Worm (Caenorhabditis elegans): Measurements from ENCODE around the gene B0024.15.

The B0024.15 gene

ce11 chrV:10297099-10297498 is 7.3 kb downstream of the B0024.15 start, which contains the start of gene B0024.4:
TSS of gene B0024.4 (plus strand) at chrV:10297399.
- TF ChIP-seq ceh-90 (tag; optimal IDR thresholded peaks at IDR 0.05) (no peak), nhr-76 (tag; optimal IDR thresholded peaks at IDR 0.05) (no peak), ceh-88 (GFP tag; IDR thresholded peaks at IDR 0.05) (no peak), lin-13 (GFP tag; optimal IDR thresholded peaks at IDR 0.05) (no peak), unc-86 (tag; optimal IDR thresholded peaks at IDR 0.05) (no peak)

- TF ChIP-seq nhr-28 (tag; optimal IDR thresholded peaks at IDR 0.05) (no peak), fkh-8 (tag; optimal IDR thresholded peaks at IDR 0.05) (peak; percentile 38), swsn-7 (tag; optimal IDR thresholded peaks at IDR 0.05) (no peak), nhr-47 (tag; optimal IDR thresholded peaks at IDR 0.05) (no peak), elt-2 (tag; optimal IDR thresholded peaks at IDR 0.05) (no peak), fkh-10 (GFP tag; optimal IDR thresholded peaks at IDR 0.05) (no peak), vab-15 (tag; optimal IDR thresholded peaks at IDR 0.05) (no peak), fkh-4 (tag; optimal IDR thresholded peaks at IDR 0.05; ENCODE audit: borderline replicate concordance) (no peak), pag-3 (tag; optimal IDR thresholded peaks at IDR 0.05; ENCODE audit: borderline replicate concordance, insufficient read depth) (no peak)
These were observed 17.4 kb downstream of the B0024.15 start, which contains the start of gene che-12 for ce11 chrV:10307283-10307682. TSS of gene che-12 (minus strand) at chrV:10307383.

- TF ChIP-seq dsc-1 (tag; optimal IDR thresholded peaks at IDR 0.05) (no peak), hpl-2 (GFP tag; optimal IDR thresholded peaks at IDR 0.05) (no peak), fkh-8 (tag; optimal IDR thresholded peaks at IDR 0.05) (no peak), fos-1 (tag; optimal IDR thresholded peaks at IDR 0.05) (no peak), lin-35 (GFP tag; optimal IDR thresholded peaks at IDR 0.05) (no peak), lsy-2 (tag; optimal IDR thresholded peaks at IDR 0.05) (no peak), tlp-1 (tag; optimal IDR thresholded peaks at IDR 0.05) (no peak), nhr-12 (tag; optimal IDR thresholded peaks at IDR 0.05) (no peak), snu-23 (GFP tag; optimal IDR thresholded peaks at IDR 0.05) (no peak), efl-1 (optimal IDR thresholded peaks at IDR 0.05) (no peak), efl-1 (GFP tag; optimal IDR thresholded peaks at IDR 0.05 in 1 of 2) (no peak), ceh-8 (GFP tag; optimal IDR thresholded peaks at IDR 0.05) (no peak), mdl-1 (tag; optimal IDR thresholded peaks at IDR 0.05) (no peak), nhr-19 (GFP tag; conservative IDR thresholded peaks at IDR 0.05) (no peak), nhr-47 (tag; optimal IDR thresholded peaks at IDR 0.05) (no peak), vab-15 (tag; optimal IDR thresholded peaks at IDR 0.05) (no peak), nhr-85 (tag) (no peak), irx-1 (tag; optimal IDR thresholded peaks at IDR 0.05) (no peak), unc-98 (GFP tag; IDR thresholded peaks at IDR 0.05) (no peak)
These were observed 24.1 kb downstream of the B0024.15 start, which contains the start of gene gcy-6 for ce11 chrV:10313953-10314352. TSS of gene gcy-6 (minus strand) at chrV:10314053.

DNA sequence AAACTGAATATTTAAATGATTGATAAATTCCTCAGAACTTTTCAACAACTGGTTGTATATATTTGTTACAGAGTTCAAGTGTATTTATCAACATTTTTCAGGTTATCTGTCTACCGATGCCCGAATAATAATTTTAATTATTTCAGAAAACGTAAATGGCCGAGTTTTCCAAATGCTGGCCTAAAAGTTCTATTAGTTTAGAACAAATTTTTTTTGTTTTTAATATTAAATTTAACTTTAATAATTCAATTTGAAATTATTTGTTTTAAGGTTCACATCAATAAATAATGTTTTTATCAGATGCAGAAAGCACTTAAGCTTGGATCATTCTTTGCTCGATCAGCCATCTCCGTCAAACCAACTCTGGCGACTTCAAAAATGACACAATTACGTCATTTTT is 24.5 kb downstream of the B0024.15 start, which contains the start of gene trx-2:
trx-2 (plus strand) TSS at position 301 of the 400 bp plus-strand sequence.
- TF ChIP-seq unc-62 (GFP tag; optimal IDR thresholded peaks at IDR 0.05) = no peak
- TF ChIP-seq vab-15 (tag; optimal IDR thresholded peaks at IDR 0.05) = no peak
- no peak for TF ChIP-seq unc-98 (GFP tag; IDR thresholded peaks at IDR 0.05)
- no peak for TF ChIP-seq isw-1 (GFP tag; IDR thresholded peaks at IDR 0.05)
- no peak for TF ChIP-seq snpc-4 (tag; optimal IDR thresholded peaks at IDR 0.05)

- TF ChIP-seq unc-98 (GFP tag; IDR thresholded peaks at IDR 0.05) = no peak
- TF ChIP-seq lin-14 (GFP tag; optimal IDR thresholded peaks at IDR 0.05) = no peak
- no peak for TF ChIP-seq alr-1 (tag; optimal IDR thresholded peaks at IDR 0.05; ENCODE audit: borderline replicate concordance)
These were observed 27.5 kb downstream of the B0024.15 start, which contains the start of gene asps-1 for ce11 chrV:10317294-10317693. TSS of gene asps-1 (minus strand) at chrV:10317394.
